Fruit fly (Drosophila melanogaster): ENCODE measurements around the gene ckd.

ckd gene

dm6 chr3L:3283264-3283663 is 25.6 kb downstream of the ckd start (continued):
- TF ChIP-seq CG6163 (GFP tag; IDR thresholded peaks at IDR 0.05), result no peak
- no peak for TF ChIP-seq spab (GFP tag; optimal IDR thresholded peaks at IDR 0.05)
- no peak for TF ChIP-seq CG3032 (tag; optimal IDR thresholded peaks at IDR 0.05)
- peak; percentile 75 for TF ChIP-seq CG32006 (GFP tag; optimal IDR thresholded peaks at IDR 0.05)
- no peak for TF ChIP-seq fd59A (GFP tag; optimal IDR thresholded peaks at IDR 0.05)
- no peak for TF ChIP-seq CG11902 (GFP tag; optimal IDR thresholded peaks at IDR 0.05)
- TF ChIP-seq CG10631 (GFP tag; optimal IDR thresholded peaks at IDR 0.05), result no peak
- no peak for TF ChIP-seq Met (GFP tag; optimal IDR thresholded peaks at IDR 0.05)
- TF ChIP-seq vri (GFP tag; optimal IDR thresholded peaks at IDR 0.05), result no peak
- TF ChIP-seq eg (GFP tag; IDR thresholded peaks at IDR 0.05), result peak; percentile 41; the same call in 1 of the 3 replicates
- TF ChIP-seq CG34406 (GFP tag; optimal IDR thresholded peaks at IDR 0.05), result no peak
- TF ChIP-seq Eip75B (GFP tag; optimal IDR thresholded peaks at IDR 0.05), result no peak
- no peak for TF ChIP-seq svp (GFP tag)
- TF ChIP-seq CG10669 (GFP tag; optimal IDR thresholded peaks at IDR 0.05), result no peak
- no peak for TF ChIP-seq CG11294 (GFP tag; IDR thresholded peaks at IDR 0.05)
- TF ChIP-seq OdsH (GFP tag; optimal IDR thresholded peaks at IDR 0.05), result peak; percentile 23
- TF ChIP-seq Hr38 (GFP tag; optimal IDR thresholded peaks at IDR 0.05), result no peak
- TF ChIP-seq CG6792 (GFP tag; optimal IDR thresholded peaks at IDR 0.05), result no peak
- TF ChIP-seq achi (GFP tag; optimal IDR thresholded peaks at IDR 0.05), result no peak
- TF ChIP-seq net (GFP tag; optimal IDR thresholded peaks at IDR 0.05), result no peak
- TF ChIP-seq fkh (GFP tag; optimal IDR thresholded peaks at IDR 0.05), result no peak
- peak; percentile 40 for TF ChIP-seq CG4318 (GFP tag; optimal IDR thresholded peaks at IDR 0.05)

DNA sequence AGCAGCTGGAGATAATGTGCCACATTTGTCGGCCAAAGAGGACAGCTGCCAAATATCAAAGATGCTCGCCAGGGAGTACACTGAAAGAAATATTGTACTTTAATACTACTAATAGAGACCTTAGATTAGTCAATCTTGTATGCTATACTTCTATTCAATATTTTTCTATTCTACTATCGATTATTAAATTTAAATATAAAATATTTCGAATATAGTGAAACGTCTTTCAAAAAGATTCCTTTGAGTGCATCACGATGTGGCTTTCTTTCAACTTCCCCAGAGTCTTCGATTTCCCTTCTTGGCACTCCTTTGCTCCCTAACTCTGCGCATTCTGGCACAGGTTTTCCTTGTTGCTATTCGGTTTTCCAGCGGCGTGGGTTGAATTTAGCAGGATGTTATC is 27.2 kb downstream of the ckd start:
- peak; percentile 10 for TF ChIP-seq CG3919 (GFP tag; optimal IDR thresholded peaks at IDR 0.05)
- TF ChIP-seq Smox (GFP tag; optimal IDR thresholded peaks at IDR 0.05), result no peak
- peak; percentile 41; the same call in 1 of the 2 replicates for TF ChIP-seq CG15336 (GFP tag; IDR thresholded peaks at IDR 0.05)
- peak; percentile 8 for TF ChIP-seq CG6276 (GFP tag; optimal IDR thresholded peaks at IDR 0.05)
- TF ChIP-seq Eip78C (GFP tag), result peak; percentile 69
- peak; percentile 52; the same call in 2 of the 3 replicates for TF ChIP-seq CG8119 (GFP tag; IDR thresholded peaks at IDR 0.05)
- TF ChIP-seq dsx (GFP tag; optimal IDR thresholded peaks at IDR 0.05; ENCODE audit: poor library complexity, severe bottlenecking), result no peak
- peak; percentile 22 for TF ChIP-seq Hr4 (GFP tag; optimal IDR thresholded peaks at IDR 0.05)
- 0 out of 3 replicates have a peak, but pooled peaks have one; percentile 26 for TF ChIP-seq eg (GFP tag; IDR thresholded peaks at IDR 0.05)
- peak; percentile 52 for TF ChIP-seq CG32006 (GFP tag; optimal IDR thresholded peaks at IDR 0.05)
- TF ChIP-seq svp (GFP tag), result peak; percentile 26

- TF ChIP-seq svp (GFP tag) (peak; percentile 5), fkh (GFP tag; optimal IDR thresholded peaks at IDR 0.05) (no peak), cyc (GFP tag; optimal IDR thresholded peaks at IDR 0.05) (peak; percentile 24), Eip78C (GFP tag) (peak; percentile 48), CG3919 (GFP tag; optimal IDR thresholded peaks at IDR 0.05) (peak; percentile 28)
Observed at dm6 chr3L:3288414-3288813, 30.7 kb downstream of the ckd start.

DNA sequence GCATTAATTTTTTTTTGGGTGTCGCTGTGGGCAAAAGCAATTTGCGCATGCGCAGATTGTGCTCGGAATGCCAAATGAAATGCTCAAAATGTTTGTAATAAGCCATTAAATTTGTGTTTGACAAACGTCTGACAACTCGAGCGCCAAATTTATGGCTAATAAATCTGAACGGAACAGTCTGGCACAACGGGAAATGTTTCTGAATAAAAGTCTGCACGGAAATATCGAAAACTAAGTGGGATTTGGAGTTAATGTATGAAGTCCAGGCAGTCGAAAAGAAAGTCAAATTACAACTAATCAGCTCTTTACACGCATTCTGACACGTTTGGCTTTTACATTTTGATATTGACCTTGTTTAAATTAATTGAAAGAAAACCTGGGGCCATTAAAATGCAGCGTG is 33.5 kb downstream of the ckd start, which contains the start of gene CG12009:
Gene CG12009, plus strand, starts transcription at position 301 of the 400 bp plus-strand sequence.
- no peak for TF ChIP-seq dsx (GFP tag; optimal IDR thresholded peaks at IDR 0.05; ENCODE audit: poor library complexity, severe bottlenecking)

- no peak for TF ChIP-seq Gug (GFP tag; IDR thresholded peaks at IDR 0.05)
- peak; percentile 53 for TF ChIP-seq Hr4 (GFP tag; optimal IDR thresholded peaks at IDR 0.05)
- no peak for TF ChIP-seq CG1621 (tag; optimal IDR thresholded peaks at IDR 0.05)
- no peak for TF ChIP-seq CG8632 (GFP tag; optimal IDR thresholded peaks at IDR 0.05)
- no peak for TF ChIP-seq fd85E (GFP tag; optimal IDR thresholded peaks at IDR 0.05)
- peak; percentile 69 for TF ChIP-seq Eip78C (GFP tag)
- no peak for TF ChIP-seq dac (GFP tag; optimal IDR thresholded peaks at IDR 0.05)
- no peak for TF ChIP-seq Lpt (GFP tag; optimal IDR thresholded peaks at IDR 0.05)
- no peak for TF ChIP-seq dsx (GFP tag; optimal IDR thresholded peaks at IDR 0.05; ENCODE audit: poor library complexity, severe bottlenecking)
- peak; percentile 39 for TF ChIP-seq OdsH (GFP tag; optimal IDR thresholded peaks at IDR 0.05)
- TF ChIP-seq fkh (GFP tag; optimal IDR thresholded peaks at IDR 0.05), result no peak
- peak; percentile 69 for TF ChIP-seq Sox102F (GFP tag; optimal IDR thresholded peaks at IDR 0.05)
- no peak for TF ChIP-seq CG10669 (GFP tag; optimal IDR thresholded peaks at IDR 0.05)
- peak; percentile 28 for TF ChIP-seq Ets96B (tag; optimal IDR thresholded peaks at IDR 0.05)
- TF ChIP-seq Eip75B (GFP tag; optimal IDR thresholded peaks at IDR 0.05), result no peak
- no peak for TF ChIP-seq ss (GFP tag; optimal IDR thresholded peaks at IDR 0.05)
- TF ChIP-seq topi (GFP tag; optimal IDR thresholded peaks at IDR 0.05), result peak; percentile 77
- peak; percentile 72 for TF ChIP-seq CG8119 (GFP tag; IDR thresholded peaks at IDR 0.05)
- no peak for TF ChIP-seq CG11294 (GFP tag; IDR thresholded peaks at IDR 0.05)
- TF ChIP-seq Smox (GFP tag; optimal IDR thresholded peaks at IDR 0.05), result peak; percentile 50
- TF ChIP-seq Ets21C (GFP tag; optimal IDR thresholded peaks at IDR 0.05), result peak; percentile 35
- peak; percentile 13 for TF ChIP-seq acj6 (GFP tag; optimal IDR thresholded peaks at IDR 0.05)
- no peak for TF ChIP-seq spab (GFP tag; optimal IDR thresholded peaks at IDR 0.05)
- peak; percentile 43 for TF ChIP-seq CG11902 (GFP tag; optimal IDR thresholded peaks at IDR 0.05)
- TF ChIP-seq CG10631 (GFP tag; optimal IDR thresholded peaks at IDR 0.05), result peak; percentile 33
Observed at dm6 chr3L:3300345-3300744, 42.7 kb downstream of the ckd start.
